Worm (Caenorhabditis elegans) whole organism, late embryonic: ENCODE results near the gene AC7.3.

Experiments used
- C08G9.2 ChIP-seq: sonication (generic microtip); optimal IDR thresholded peaks from 2 replicates; lab custom pipeline; 2016; ENCODE audit warnings: mild to moderate bottlenecking, missing genetic modification characterization, moderate library complexity, missing compliant biosample characterization
- C38D4.7 ChIP-seq: fragments of 200-800 bp; sonication (Bioruptor generic); optimal IDR thresholded peaks from 2 replicates; lab custom pipeline; 2018; ENCODE audit warnings: mild to moderate bottlenecking, missing genetic modification characterization, moderate library complexity, missing compliant biosample characterization
- F13H6.1 ChIP-seq: sonication (generic microtip); optimal IDR thresholded peaks from 2 replicates; lab custom pipeline; 2016; ENCODE audit warnings: missing genetic modification characterization, missing compliant biosample characterization
- Y22D7AL.16 ChIP-seq: sonication (generic microtip); optimal IDR thresholded peaks from 2 replicates; lab custom pipeline; 2016; ENCODE audit warnings: missing genetic modification characterization, missing compliant biosample characterization
- ama-1 ChIP-seq: fragments of 150-350 bp; optimal IDR thresholded peaks from 2 replicates; lab custom pipeline; 2014
- ceh-14 ChIP-seq: sonication (generic microtip); optimal IDR thresholded peaks from 2 replicates; lab custom pipeline; 2016; ENCODE audit warnings: missing genotype, missing genetic modification characterization, missing compliant biosample characterization
- ceh-31 ChIP-seq: sonication (generic microtip); optimal IDR thresholded peaks from 2 replicates; lab custom pipeline; 2016; ENCODE audit warnings: missing genetic modification characterization, missing compliant biosample characterization
- ceh-48 ChIP-seq: sonication (generic microtip); optimal IDR thresholded peaks from 2 replicates; lab custom pipeline; 2016; ENCODE audit warnings: missing genetic modification characterization, inconsistent platforms, missing compliant biosample characterization
- ceh-6 ChIP-seq: fragments of 200-800 bp; sonication (Bioruptor generic); optimal IDR thresholded peaks from 2 replicates; lab custom pipeline; 2018; ENCODE audit warnings: mild to moderate bottlenecking, missing genetic modification characterization, missing compliant biosample characterization
- ceh-9 ChIP-seq: sonication (generic microtip); optimal IDR thresholded peaks from 2 replicates; lab custom pipeline; 2016; ENCODE audit warnings: mild to moderate bottlenecking, missing genetic modification characterization, inconsistent platforms, missing compliant biosample characterization
- dmd-4 ChIP-seq: sonication (generic microtip); optimal IDR thresholded peaks from 2 replicates; lab custom pipeline; 2016; ENCODE audit warnings: borderline replicate concordance, missing genetic modification characterization, missing compliant biosample characterization
- elt-2 ChIP-seq: sonication (generic microtip); optimal IDR thresholded peaks from 2 replicates; lab custom pipeline; 2016; ENCODE audit warnings: missing genetic modification reagents, missing genetic modification characterization, missing compliant biosample characterization
- fkh-10 ChIP-seq: fragments of 150-350 bp; optimal IDR thresholded peaks from 2 replicates; lab custom pipeline; 2014; ENCODE audit warnings: missing biosample characterization, missing genetic modification reagents, missing genetic modification characterization
- hlh-13 ChIP-seq: fragments of 200-800 bp; sonication (Bioruptor generic); optimal IDR thresholded peaks from 2 replicates; lab custom pipeline; 2018; ENCODE audit warnings: mild to moderate bottlenecking, missing genetic modification characterization, missing compliant biosample characterization
- hlh-15 ChIP-seq: sonication (generic microtip); optimal IDR thresholded peaks from 2 replicates; lab custom pipeline; 2016; ENCODE audit warnings: missing genetic modification characterization, missing compliant biosample characterization
- hlh-8 ChIP-seq: sonication (generic microtip); optimal IDR thresholded peaks from 2 replicates; lab custom pipeline; 2016; ENCODE audit warnings: missing genotype, missing genetic modification characterization, missing compliant biosample characterization
- lim-6 ChIP-seq: sonication (generic microtip); optimal IDR thresholded peaks from 2 replicates; lab custom pipeline; 2016; ENCODE audit warnings: missing genetic modification characterization, missing compliant biosample characterization
- lin-11 ChIP-seq: fragments of 200-800 bp; sonication (Bioruptor generic); optimal IDR thresholded peaks from 2 replicates; lab custom pipeline; 2018; ENCODE audit warnings: mild to moderate bottlenecking, missing genetic modification characterization, missing compliant biosample characterization
- mec-3 ChIP-seq: sonication (generic microtip); optimal IDR thresholded peaks from 2 replicates; lab custom pipeline; 2016; ENCODE audit warnings: borderline replicate concordance, missing genetic modification characterization, missing compliant biosample characterization
- nfya-1 ChIP-seq: sonication (generic microtip); optimal IDR thresholded peaks from 2 replicates; lab custom pipeline; 2017; ENCODE audit warnings: missing genetic modification characterization, mild to moderate bottlenecking, missing compliant biosample characterization, antibody characterized with exemption, moderate library complexity
- nhr-11 ChIP-seq: fragments of 150-350 bp; optimal IDR thresholded peaks from 2 replicates; lab custom pipeline; 2014; ENCODE audit warnings: missing biosample characterization, missing genetic modification characterization
- odd-2 ChIP-seq: sonication (generic microtip); optimal IDR thresholded peaks from 2 replicates; lab custom pipeline; 2017; ENCODE audit warnings: antibody characterized with exemption, mild to moderate bottlenecking, missing genetic modification characterization, missing compliant biosample characterization
- pag-3 ChIP-seq: sonication (generic microtip); optimal IDR thresholded peaks from 2 replicates; lab custom pipeline; 2016; ENCODE audit warnings: missing compliant biosample characterization, missing genetic modification characterization, borderline replicate concordance
- pax-1 ChIP-seq: fragments of 150-350 bp; optimal IDR thresholded peaks from 2 replicates; lab custom pipeline; 2014; ENCODE audit warnings: missing biosample characterization, missing genetic modification characterization
- pha-4 ChIP-seq: fragments of 150-350 bp; optimal IDR thresholded peaks from 2 replicates; lab custom pipeline; 2018; ENCODE audit warnings: missing biosample characterization, missing genetic modification reagents, missing genetic modification characterization
- pqm-1 ChIP-seq: sonication (generic microtip); optimal IDR thresholded peaks from 2 replicates; lab custom pipeline; 2016; ENCODE audit warnings: missing genetic modification characterization, missing compliant biosample characterization
- pros-1 ChIP-seq: fragments of 150-350 bp; optimal IDR thresholded peaks from 2 replicates; lab custom pipeline; 2014; ENCODE audit warnings: missing biosample characterization, missing genetic modification reagents, missing genetic modification characterization
- sox-2 ChIP-seq: fragments of 200-800 bp; sonication (Bioruptor generic); IDR thresholded peaks from 2 replicates; pipeline ENCODE4 v1.3.6; 2022; ENCODE audit warnings: missing genetic modification reagents, missing genetic modification characterization, missing compliant biosample characterization
- syd-9 ChIP-seq: sonication (generic microtip); optimal IDR thresholded peaks from 2 replicates; lab custom pipeline; 2016; ENCODE audit warnings: mild to moderate bottlenecking, missing genetic modification characterization, moderate library complexity, missing compliant biosample characterization
- tbx-2 ChIP-seq: sonication (generic microtip); optimal IDR thresholded peaks from 2 replicates; lab custom pipeline; 2016; ENCODE audit warnings: missing genetic modification characterization, missing compliant biosample characterization
- ttx-3 ChIP-seq: sonication (generic microtip); optimal IDR thresholded peaks from 2 replicates; lab custom pipeline; 2016; ENCODE audit warnings: missing genetic modification reagents, missing genetic modification characterization, missing compliant biosample characterization
- unc-42 ChIP-seq: sonication (generic microtip); optimal IDR thresholded peaks from 2 replicates; lab custom pipeline; 2016; ENCODE audit warnings: missing genotype, missing genetic modification characterization, missing compliant biosample characterization
- zip-5 ChIP-seq: sonication (generic microtip); optimal IDR thresholded peaks from 2 replicates; lab custom pipeline; 2016; ENCODE audit warnings: missing genetic modification characterization, missing compliant biosample characterization
- ztf-16 ChIP-seq: sonication (generic microtip); optimal IDR thresholded peaks from 2 replicates; lab custom pipeline; 2017; ENCODE audit warnings: missing genetic modification characterization, missing compliant biosample characterization

Gene AC7.3

DNA sequence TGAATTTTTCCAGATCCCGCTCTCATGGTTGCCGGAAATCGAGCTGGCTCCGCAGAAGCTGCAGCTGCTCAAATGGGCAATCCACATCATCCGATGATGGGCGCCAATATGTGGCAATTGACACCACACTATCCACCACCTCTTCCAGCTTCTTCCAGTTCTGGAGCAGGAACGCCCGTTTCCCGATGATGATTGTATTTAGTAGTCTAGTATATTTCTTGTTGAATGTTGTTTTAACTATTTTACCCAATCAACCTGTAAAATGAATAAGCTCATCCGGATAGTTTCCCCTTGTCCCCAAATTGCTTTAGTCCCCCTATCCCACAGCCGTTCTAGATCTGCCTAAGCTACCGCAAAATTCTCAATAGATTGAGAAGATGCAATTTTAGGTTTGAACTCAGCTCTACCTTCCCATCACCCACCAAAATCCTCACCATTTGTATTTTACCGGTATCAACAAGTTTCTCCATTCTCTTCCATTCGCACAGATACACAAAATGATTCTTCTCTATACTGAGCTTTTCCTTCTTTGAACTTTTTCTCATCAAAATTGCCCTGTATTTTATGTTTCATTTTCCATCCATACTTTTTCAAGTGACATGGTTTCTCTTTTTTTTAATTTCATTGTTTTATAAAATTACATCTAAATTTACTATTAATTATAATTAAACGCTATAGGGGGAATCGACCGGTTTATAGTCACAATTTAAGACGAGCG is 25.2 kb upstream of the AC7.3 start:
- TF ChIP-seq pqm-1 (tag; lab: Kevin White, UChicago) (no peak), nhr-11 (tag; lab: Kevin White, UChicago) (no peak), sox-2 (GFP tag; lab: Robert Waterston, UW) (no peak), zip-5 (no peak), ceh-9 (no peak), nfya-1 (tag; lab: Kevin White, UChicago) (no peak), lim-6 (tag; lab: Kevin White, UChicago) (no peak), Y22D7AL.16 (tag; lab: Kevin White, UChicago) (no peak), ttx-3 (tag; lab: Kevin White, UChicago) (no peak)

DNA sequence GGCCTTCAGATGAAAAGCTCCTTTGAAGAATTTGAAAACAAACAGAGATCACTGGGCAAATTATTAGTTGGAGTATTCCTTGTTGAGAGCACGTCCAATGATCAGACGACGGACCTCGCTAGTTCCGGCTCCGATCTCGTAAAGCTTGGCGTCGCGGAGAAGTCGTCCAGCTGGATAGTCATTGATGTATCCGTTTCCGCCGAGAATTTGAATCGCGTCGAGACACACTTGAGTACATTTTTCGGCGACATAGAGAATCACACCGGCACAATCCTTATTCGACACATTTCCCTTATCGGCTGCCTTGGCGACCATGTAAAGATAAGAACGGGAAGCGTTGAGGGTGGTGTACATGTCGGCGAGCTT is 24.7 kb upstream of the AC7.3 start:
- TF ChIP-seq zip-5 (no peak), lin-11 (no peak), elt-2 (tag; lab: Kevin White, UChicago) (peak; percentile 25)

DNA sequence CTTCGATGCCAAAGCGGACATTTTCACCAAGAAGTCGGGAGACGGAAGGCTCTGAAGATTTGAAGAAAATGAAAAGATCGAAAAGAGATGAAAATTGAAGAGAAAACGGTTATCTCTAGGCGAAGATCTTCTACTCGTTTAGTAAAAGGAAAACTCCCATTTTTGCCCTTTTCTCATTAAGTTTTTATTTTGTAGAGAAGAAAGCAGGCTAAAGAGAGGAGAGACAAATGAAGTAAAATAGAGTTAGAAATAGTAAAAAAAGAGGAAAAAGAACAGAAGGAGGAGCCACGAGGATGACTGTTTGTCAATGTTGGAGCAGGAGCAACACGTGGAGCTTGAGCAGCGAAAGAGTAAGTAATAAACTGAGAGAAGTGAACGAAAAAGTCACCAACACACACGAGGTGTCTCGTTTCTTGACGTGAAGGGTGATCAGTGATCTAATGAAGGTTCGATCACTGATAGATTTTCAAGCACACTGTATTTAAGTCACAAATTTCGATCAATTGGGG is 22.8 kb upstream of the AC7.3 start, which contains the start of gene ivd-1:
TSS of gene ivd-1 (minus strand) at position 51 of the 509 bp plus-strand sequence.
- TF ChIP-seq elt-2 (tag; lab: Kevin White, UChicago) (no peak), C08G9.2 (no peak)

DNA sequence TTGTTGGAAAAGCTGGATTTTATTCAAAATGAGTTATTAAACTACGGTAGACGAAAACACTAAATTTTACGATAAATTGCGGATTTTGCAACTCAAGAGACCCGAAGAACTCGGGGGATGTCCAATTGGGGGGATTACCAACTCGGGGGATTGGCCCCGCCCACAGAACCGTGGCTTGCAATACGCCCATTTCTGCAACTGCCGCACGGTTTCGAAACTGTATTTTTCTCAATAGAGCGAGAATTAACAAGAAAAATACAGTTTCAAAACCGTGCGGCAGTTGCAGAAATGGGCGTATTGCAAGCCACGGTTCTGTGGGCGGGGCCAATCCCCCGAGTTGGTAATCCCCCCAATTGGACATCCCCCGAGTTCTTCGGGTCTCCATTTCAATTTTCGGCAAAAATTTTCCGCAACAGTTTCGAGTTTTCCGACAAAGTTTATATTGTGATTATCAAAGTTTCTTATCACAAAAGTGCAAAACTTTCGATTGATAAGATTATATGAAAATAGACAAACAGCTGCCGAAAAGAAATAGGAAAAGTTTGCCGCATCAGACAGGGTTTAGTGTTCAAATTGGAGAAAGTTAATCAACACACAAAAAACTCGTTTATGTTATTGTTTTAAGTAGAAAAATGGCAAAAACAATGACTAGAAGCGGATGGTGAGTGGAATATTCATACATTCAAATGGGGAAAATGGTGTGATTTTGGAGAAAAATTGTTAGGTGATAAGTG is 21.7 kb upstream of the AC7.3 start:
- peak; percentile 64 for TF ChIP-seq tbx-2 (tag; lab: Kevin White, UChicago)
- peak; percentile 17 for TF ChIP-seq ceh-31 (tag; lab: Kevin White, UChicago)
- peak; percentile 58 for TF ChIP-seq elt-2 (tag; lab: Kevin White, UChicago)
- peak; percentile 6 for TF ChIP-seq nfya-1 (tag; lab: Kevin White, UChicago)

DNA sequence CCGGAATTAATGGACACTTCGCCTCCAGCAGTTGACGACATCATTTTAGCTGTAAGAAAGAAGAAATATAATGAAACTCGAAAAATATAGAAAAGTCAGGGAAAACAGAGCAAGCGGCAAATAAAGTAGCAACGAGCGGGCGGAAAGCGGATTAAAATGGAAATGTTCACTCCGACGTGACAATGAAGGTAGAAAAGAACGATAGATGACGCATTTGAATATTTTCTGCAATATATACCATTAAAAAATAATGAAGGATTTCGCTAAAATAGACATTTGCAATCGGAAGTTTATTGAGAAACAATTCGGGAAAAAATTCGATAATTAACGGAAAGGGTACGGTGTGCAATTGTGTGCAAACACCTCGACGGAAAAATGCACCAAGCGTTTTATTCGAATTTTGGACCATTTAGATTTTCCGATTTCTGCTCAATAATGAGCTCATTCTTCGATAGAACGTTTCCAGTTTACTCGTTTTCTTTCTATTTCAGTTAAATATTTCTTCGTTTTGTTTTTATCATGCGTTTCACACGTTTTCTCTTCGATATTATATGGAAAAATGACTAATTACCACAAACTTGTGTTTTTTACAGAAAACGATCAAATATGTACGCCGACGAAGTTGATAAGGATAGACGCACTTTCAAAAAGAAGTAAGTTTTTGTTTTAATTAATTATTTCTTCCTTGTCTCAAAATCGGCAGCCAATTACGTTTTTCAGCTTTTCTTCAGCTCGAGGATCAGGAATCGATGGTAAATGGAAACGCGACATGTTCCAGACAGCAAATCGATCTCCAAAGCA is 20.4 kb upstream of the AC7.3 start, which contains the start of the genes snpn-1 and C02B10.4:
TSS of gene snpn-1 (minus strand) at position 51 of the 801 bp plus-strand sequence.
TSS of gene C02B10.4 (plus strand) at position 594 of the 801 bp plus-strand sequence.
- TF ChIP-seq syd-9 (tag; lab: Kevin White, UChicago), result no peak
- peak; percentile 28 for TF ChIP-seq pax-1
- no peak for TF ChIP-seq pha-4 (tag; lab: Kevin White, UChicago)
- no peak for TF ChIP-seq F13H6.1
- TF ChIP-seq hlh-13 (GFP tag; lab: Kevin White, UChicago), result no peak
- no peak for TF ChIP-seq fkh-10 (GFP tag; lab: Kevin White, UChicago)
- TF ChIP-seq ztf-16 (tag; lab: Kevin White, UChicago), result no peak
- TF ChIP-seq unc-42, result peak; percentile 78
- no peak for TF ChIP-seq ceh-6 (GFP tag; lab: Kevin White, UChicago)
- TF ChIP-seq ceh-48 (tag; lab: Kevin White, UChicago), result peak; percentile 70
- no peak for TF ChIP-seq pros-1 (tag; lab: Kevin White, UChicago)
- TF ChIP-seq dmd-4 (tag; lab: Kevin White, UChicago), result no peak
- peak; percentile 27 for TF ChIP-seq ceh-31 (tag; lab: Kevin White, UChicago)
- peak; percentile 38 for TF ChIP-seq nfya-1 (tag; lab: Kevin White, UChicago)
- TF ChIP-seq hlh-15, result no peak
- TF ChIP-seq elt-2 (tag; lab: Kevin White, UChicago), result peak; percentile 31

DNA sequence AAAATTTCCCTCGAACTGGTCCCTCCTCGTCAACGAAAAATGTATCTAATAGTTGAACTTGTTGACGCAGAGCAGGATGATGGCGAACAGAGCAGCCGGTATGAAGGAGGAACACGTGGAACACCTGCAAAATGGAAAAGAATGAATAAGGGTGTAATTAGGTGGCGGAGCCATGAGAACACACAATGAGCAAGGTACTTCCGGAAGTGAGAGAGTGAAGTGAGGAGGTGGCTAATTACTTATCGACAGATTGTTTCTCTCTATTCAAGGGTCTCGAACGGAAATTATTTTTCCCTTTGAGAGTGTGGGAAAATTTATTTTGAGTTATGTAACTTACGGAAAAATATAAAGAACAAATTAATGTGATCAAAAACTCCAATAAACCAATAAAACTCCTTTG is 18.2 kb upstream of the AC7.3 start:
- no peak for TF ChIP-seq odd-2 (tag; lab: Kevin White, UChicago)
- 0 out of 2 replicates have a peak, but pooled peaks have one; percentile 10 for TF ChIP-seq sox-2 (GFP tag; lab: Robert Waterston, UW)
- no peak for TF ChIP-seq hlh-8 (tag; lab: Kevin White, UChicago)
- no peak for TF ChIP-seq ceh-14 (tag; lab: Kevin White, UChicago)
- no peak for TF ChIP-seq pag-3 (tag; lab: Kevin White, UChicago)
- TF ChIP-seq ceh-9, result no peak
- TF ChIP-seq C38D4.7 (GFP tag; lab: Kevin White, UChicago), result no peak
- TF ChIP-seq ama-1, result no peak
- no peak for TF ChIP-seq mec-3 (tag; lab: Kevin White, UChicago)
- TF ChIP-seq, all 69 proteins: peak for 1
